Fruit fly (Drosophila melanogaster) ovary, adult (tissue): ENCODE results near the gene Cnep1r2.
A peak's percentile ranks its signal among the peaks of the same experiment; 100 is the strongest.

Source experiments
- CG17801 ChIP-seq: fragments of 200-800 bp; optimal IDR thresholded peaks from 2 replicates; lab custom pipeline; 2019; ENCODE audit warnings: missing biosample characterization, mild to moderate bottlenecking, missing genetic modification characterization, moderate library complexity; ENCODE audit not compliant: partially characterized antibody

Gene Cnep1r2

DNA sequence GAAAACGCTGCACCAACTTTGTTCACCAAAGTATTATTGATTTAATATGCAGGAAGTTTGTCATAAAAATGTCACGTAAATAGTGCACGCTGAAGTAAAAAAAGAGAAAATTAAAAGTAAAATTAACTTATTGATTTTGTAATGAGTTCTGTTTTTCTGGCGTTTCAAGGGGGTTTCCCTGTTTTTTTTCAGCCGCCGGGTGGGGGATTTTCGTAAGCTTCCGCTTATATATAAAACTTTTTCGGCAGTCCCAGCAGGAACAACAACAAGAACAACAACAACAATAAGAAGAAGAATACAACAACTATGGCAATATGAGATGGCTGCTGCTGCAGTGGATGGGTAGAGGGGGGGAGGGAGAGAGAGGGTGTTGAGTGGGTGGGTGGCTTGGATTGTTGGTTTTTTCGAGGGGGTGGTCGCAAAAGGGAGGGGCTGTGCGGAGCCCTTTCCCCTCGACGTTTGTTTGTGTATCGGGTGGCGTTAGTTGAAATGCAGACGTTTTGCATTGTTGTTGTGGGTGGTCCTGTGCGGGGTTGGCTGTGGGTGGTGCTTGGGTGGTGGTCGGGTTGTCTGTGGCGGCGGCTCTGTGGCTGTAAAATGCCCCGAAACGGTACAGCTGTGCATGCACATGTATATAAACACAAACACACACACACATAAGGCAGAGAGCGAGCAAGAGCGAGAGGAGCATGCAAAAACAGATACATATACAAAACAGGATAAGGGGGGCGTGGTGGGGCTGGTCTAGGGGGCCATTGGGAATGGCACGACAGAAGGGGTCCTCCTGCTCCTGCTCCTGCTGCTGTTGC lies 31.9 kb downstream of the Cnep1r2 start:
- TF ChIP-seq CG17801 (GFP tag; lab: Kevin White, UChicago): no peak

dm6 chr3L:10672540-10672939 lies 34.6 kb downstream of the Cnep1r2 start:
- TF ChIP-seq CG17801 (GFP tag; lab: Kevin White, UChicago): no peak

dm6 chr3L:10674145-10674547 lies 36.2 kb downstream of the Cnep1r2 start:
- TF ChIP-seq CG17801 (GFP tag; lab: Kevin White, UChicago): no peak

DNA sequence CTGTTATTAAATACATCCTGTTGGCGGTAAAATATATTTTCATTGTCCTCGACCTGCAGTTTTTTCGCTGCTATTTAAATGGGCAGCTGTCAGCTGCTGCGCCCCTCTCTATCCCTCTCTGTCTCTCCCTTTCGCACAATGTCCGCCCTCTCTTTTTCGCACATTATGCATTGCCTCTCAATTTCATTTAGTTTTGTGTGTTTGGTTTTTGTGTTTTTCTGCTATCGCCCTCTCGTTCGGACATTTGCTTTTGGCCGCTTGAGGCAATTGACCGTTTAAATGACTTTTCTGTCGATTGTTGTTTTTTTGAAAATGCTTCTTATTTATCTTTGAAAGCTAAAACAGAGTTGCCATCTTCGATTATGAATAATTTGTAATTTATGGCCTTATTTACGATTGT lies 37.0 kb downstream of the Cnep1r2 start:
- TF ChIP-seq CG17801 (GFP tag; lab: Kevin White, UChicago): no peak

- peak; percentile 95 for TF ChIP-seq CG17801 (GFP tag; lab: Kevin White, UChicago)
Measured at dm6 chr3L:10675635-10676393, 37.9 kb downstream of the Cnep1r2 start.

DNA sequence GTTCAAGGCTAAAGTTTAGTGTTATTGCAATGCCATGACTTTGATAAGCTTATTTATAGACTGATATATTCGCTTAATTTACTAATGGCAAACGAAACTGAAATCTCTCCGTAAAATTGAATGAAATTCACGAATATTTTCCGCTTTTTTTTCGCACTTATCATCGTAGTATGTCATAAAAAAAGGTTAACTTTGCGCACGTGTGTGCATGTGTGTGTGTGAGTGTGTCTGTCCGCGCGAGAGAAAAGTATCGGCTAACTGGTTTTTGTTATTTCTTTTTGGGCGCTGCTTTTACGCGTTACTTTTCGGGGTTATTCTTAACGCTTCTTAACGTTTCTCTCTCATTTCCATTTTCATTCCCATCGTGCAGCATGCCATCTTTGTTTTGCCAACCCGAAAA lies 39.9 kb downstream of the Cnep1r2 start:
- peak; percentile 58 for TF ChIP-seq CG17801 (GFP tag; lab: Kevin White, UChicago)

- TF ChIP-seq CG17801 (GFP tag; lab: Kevin White, UChicago): peak; percentile 84
Measured at dm6 chr3L:10678545-10679067, 40.7 kb downstream of the Cnep1r2 start.

DNA sequence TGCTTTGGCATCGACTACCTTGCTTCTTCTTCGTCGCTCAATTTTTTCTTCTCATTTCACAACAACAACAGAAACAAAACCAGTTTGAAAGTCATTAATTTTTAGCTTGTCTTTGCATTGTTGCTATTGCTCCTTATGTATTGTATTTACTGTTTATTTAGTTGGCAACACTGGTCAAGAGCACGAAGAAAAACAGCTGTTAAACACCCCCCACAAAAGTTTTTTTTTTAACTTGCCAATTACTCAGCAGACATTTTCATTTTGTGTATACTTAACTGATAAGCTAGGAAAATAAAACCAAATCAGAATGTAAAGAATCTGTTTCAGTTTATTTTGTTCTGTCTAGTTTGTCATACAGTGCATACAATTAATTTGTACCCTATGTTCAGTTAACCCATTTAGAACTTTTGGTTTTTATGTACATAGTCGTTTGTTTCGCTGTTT lies 41.8 kb downstream of the Cnep1r2 start:
- TF ChIP-seq CG17801 (GFP tag; lab: Kevin White, UChicago): peak; percentile 43

dm6 chr3L:10680177-10680576 lies 42.2 kb downstream of the Cnep1r2 start:
- TF ChIP-seq CG17801 (GFP tag; lab: Kevin White, UChicago): no peak

- no peak for TF ChIP-seq CG17801 (GFP tag; lab: Kevin White, UChicago)
Measured at dm6 chr3L:10680728-10681306, 42.9 kb downstream of the Cnep1r2 start.

dm6 chr3L:10681814-10682213 lies 43.9 kb downstream of the Cnep1r2 start:
- no peak for TF ChIP-seq CG17801 (GFP tag; lab: Kevin White, UChicago)

dm6 chr3L:10682725-10683367 lies 44.9 kb downstream of the Cnep1r2 start:
- peak; percentile 97 for TF ChIP-seq CG17801 (GFP tag; lab: Kevin White, UChicago)

DNA sequence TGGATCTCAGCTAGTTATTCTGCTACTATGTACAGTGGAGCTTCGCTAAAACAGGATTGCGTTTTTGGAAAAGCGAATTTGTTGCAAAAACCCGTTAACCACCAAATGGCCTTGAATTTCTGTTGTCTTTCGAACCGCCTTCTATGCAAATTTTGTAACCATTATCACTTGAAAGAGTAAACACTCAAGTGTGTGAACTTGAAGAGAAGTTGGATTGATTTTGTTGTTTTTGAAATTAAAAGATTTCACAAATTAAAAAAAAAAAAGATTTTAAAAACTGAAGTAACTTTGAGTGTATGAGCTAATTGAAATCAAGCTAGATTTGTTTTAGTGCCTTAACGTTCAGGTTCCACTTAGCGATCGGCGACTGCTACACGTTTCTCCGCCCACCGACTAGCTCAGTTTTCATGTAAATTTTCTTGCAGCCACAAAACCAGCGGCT lies 46.0 kb downstream of the Cnep1r2 start:
- peak; percentile 55 for TF ChIP-seq CG17801 (GFP tag; lab: Kevin White, UChicago)

- TF ChIP-seq CG17801 (GFP tag; lab: Kevin White, UChicago): no peak
Measured at dm6 chr3L:10684492-10684891, 46.5 kb downstream of the Cnep1r2 start.
